Fruit fly (Drosophila melanogaster) whole organism, embryonic: ENCODE measurements around the gene RpS17.
A peak's percentile ranks its signal among the peaks of the same experiment; 100 is the strongest.

Source experiments
- CG10565 ChIP-seq: fragments of 200-800 bp; sonication (Bioruptor generic); optimal IDR thresholded peaks from 3 replicates; lab custom pipeline; 2016; ENCODE audit warnings: missing biosample characterization, mild to moderate bottlenecking, missing genetic modification characterization
- CG13775 ChIP-seq: fragments of 200-800 bp; sonication (Bioruptor generic); optimal IDR thresholded peaks from 3 replicates; lab custom pipeline; 2017; ENCODE audit warnings: missing biosample characterization, mild to moderate bottlenecking, missing genetic modification characterization
- CG16779 ChIP-seq: fragments of 200-800 bp; sonication (Bioruptor generic); IDR thresholded peaks from 2 replicates; pipeline ENCODE4 v1.3.6; 2022; ENCODE audit warnings: missing biosample characterization, missing genetic modification characterization
- CG16813 ChIP-seq: fragments of 200-800 bp; sonication (Bioruptor generic); IDR thresholded peaks from 3 replicates; pipeline ENCODE4 v1.3.6; 2022; ENCODE audit warnings: missing biosample characterization, missing genetic modification characterization; ENCODE audit not compliant: partially characterized antibody
- CG2889 ChIP-seq: fragments of 200-800 bp; sonication (Bioruptor generic); IDR thresholded peaks from 3 replicates; pipeline ENCODE4 v1.3.6; 2022; ENCODE audit warnings: missing biosample characterization, missing genetic modification characterization
- CG8924 ChIP-seq: fragments of 200-800 bp; optimal IDR thresholded peaks from 3 replicates; lab custom pipeline; 2019; ENCODE audit warnings: missing biosample characterization, mild to moderate bottlenecking, missing genetic modification characterization, moderate library complexity
- Dll ChIP-seq: fragments of 200-800 bp; sonication (Bioruptor generic); IDR thresholded peaks from 4 replicates; pipeline ENCODE4 v1.3.6; 2022; ENCODE audit warnings: missing biosample characterization, missing genetic modification characterization; ENCODE audit not compliant: partially characterized antibody
- Gug ChIP-seq: fragments of 200-800 bp; sonication (Bioruptor generic); IDR thresholded peaks from 4 replicates; pipeline ENCODE4 v1.3.6; 2022; ENCODE audit warnings: missing biosample characterization, missing genetic modification characterization
- az2 ChIP-seq: fragments of 200-800 bp; sonication (Bioruptor generic); optimal IDR thresholded peaks from 3 replicates; lab custom pipeline; 2016; ENCODE audit warnings: missing biosample characterization, missing genetic modification characterization
- esg ChIP-seq: fragments of 200-800 bp; sonication (Bioruptor generic); conservative IDR thresholded peaks from 2 replicates; pipeline ENCODE4 v1.3.6; 2022; ENCODE audit warnings: missing biosample characterization, missing genetic modification characterization
- gsb-n ChIP-seq: fragments of 200-800 bp; sonication (Bioruptor generic); optimal IDR thresholded peaks from 3 replicates; lab custom pipeline; 2018; ENCODE audit warnings: missing biosample characterization, mild to moderate bottlenecking, missing genetic modification characterization

DNA sequence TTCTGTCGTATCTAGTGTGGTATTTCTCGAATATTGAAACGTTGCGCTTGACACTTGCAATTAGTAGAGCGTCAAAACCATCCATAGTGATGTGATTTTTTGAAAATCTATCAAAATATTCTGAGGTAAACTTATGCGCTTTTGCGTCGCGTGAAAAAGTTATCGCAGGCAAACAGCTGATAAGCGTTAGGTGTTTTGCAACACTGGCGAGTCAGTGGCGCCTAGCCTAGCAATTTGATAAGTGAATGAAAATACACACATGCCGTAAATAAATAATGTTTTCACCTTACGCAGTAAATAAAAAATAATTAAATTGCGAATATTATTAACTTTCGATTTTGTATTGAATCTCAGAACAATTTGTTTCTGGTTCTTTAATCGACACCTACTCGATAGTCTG is 5.7 kb upstream of the RpS17 start, which contains the start of gene CG42526:
- TF ChIP-seq CG16779 (no peak), esg (GFP tag; lab: Robert Waterston, UW) (peak; percentile 34; the same call in 1 of the 2 replicates), CG2889 (GFP tag; lab: Robert Waterston, UW) (0 out of 3 replicates have a peak, but pooled peaks have one; percentile 16), CG10565 (GFP tag; lab: Kevin White, UChicago) (no peak), CG13775 (GFP tag; lab: Kevin White, UChicago) (peak; percentile 1), Gug (no peak), CG16813 (GFP tag; lab: Robert Waterston, UW) (0 out of 3 replicates have a peak, but pooled peaks have one; percentile 17), Dll (GFP tag; lab: Robert Waterston, UW) (peak; percentile 68), gsb-n (tag; lab: Kevin White, UChicago) (peak; percentile 27), CG8924 (tag; lab: Kevin White, UChicago) (peak; percentile 21), az2 (GFP tag; lab: Kevin White, UChicago) (peak; percentile 34)
